Worm (Caenorhabditis elegans) whole organism, L1 larva: ENCODE measurements around the gene srsx-22.
A peak's percentile ranks its signal among the peaks of the same experiment; 100 is the strongest.

ENCODE experiments used
- C04F5.9 ChIP-seq: sonication (generic microtip); optimal IDR thresholded peaks from 2 replicates; lab custom pipeline; 2016; ENCODE audit warnings: missing genetic modification characterization, missing compliant biosample characterization
- C34B4.2 ChIP-seq: sonication (generic microtip); optimal IDR thresholded peaks from 2 replicates; lab custom pipeline; 2017; ENCODE audit warnings: mild to moderate bottlenecking, missing genetic modification characterization, missing compliant biosample characterization
- Y116A8C.19 ChIP-seq: sonication (generic microtip); optimal IDR thresholded peaks from 2 replicates; lab custom pipeline; 2016; ENCODE audit warnings: missing compliant biosample characterization, missing genetic modification characterization, borderline replicate concordance
- aha-1 ChIP-seq: fragments of 150-350 bp; optimal IDR thresholded peaks from 2 replicates; lab custom pipeline; 2014; ENCODE audit warnings: missing biosample characterization, missing genetic modification characterization
- alr-1 ChIP-seq: fragments of 200-800 bp; sonication (Bioruptor generic); optimal IDR thresholded peaks from 2 replicates; lab custom pipeline; 2018; ENCODE audit warnings: borderline replicate concordance, mild to moderate bottlenecking, missing genetic modification characterization, missing compliant biosample characterization
- ama-1 ChIP-seq: fragments of 150-350 bp; optimal IDR thresholded peaks from 2 replicates; lab custom pipeline; 2014
- blmp-1 ChIP-seq: fragments of 150-350 bp; optimal IDR thresholded peaks from 2 replicates; lab custom pipeline; 2014; ENCODE audit warnings: missing biosample characterization, missing genetic modification characterization
- ceh-63 ChIP-seq: fragments of 200-800 bp; sonication (Bioruptor generic); optimal IDR thresholded peaks from 2 replicates; lab custom pipeline; 2018; ENCODE audit warnings: mild to moderate bottlenecking, missing genetic modification characterization, missing compliant biosample characterization
- ceh-82 ChIP-seq, 3 experiments: fragments of 150-350 bp in 1 of 3; sonication (generic microtip) in 2 of 3; optimal IDR thresholded peaks; 2 replicates each; lab custom pipeline; 2014 to 2017; ENCODE audit warnings: missing biosample characterization in 3 of 3, missing genetic modification characterization in 3 of 3
- ceh-88 ChIP-seq: fragments of 200-800 bp; sonication (Bioruptor generic); IDR thresholded peaks from 2 replicates; pipeline ENCODE4 v1.3.6; 2022; ENCODE audit warnings: missing genetic modification characterization, missing compliant biosample characterization
- ces-1 ChIP-seq: fragments of 150-350 bp; optimal IDR thresholded peaks from 2 replicates; lab custom pipeline; 2014; ENCODE audit warnings: missing biosample characterization, missing genetic modification reagents, missing genetic modification characterization
- dsc-1 ChIP-seq: sonication (generic microtip); optimal IDR thresholded peaks from 2 replicates; lab custom pipeline; 2016; ENCODE audit warnings: mild to moderate bottlenecking, missing genetic modification characterization, missing compliant biosample characterization
- egl-27 ChIP-seq, 2 experiments: fragments of 150-350 bp in 1 of 2; sonication (generic microtip); optimal IDR thresholded peaks; 3 replicates each; lab custom pipeline; 2017 to 2018; ENCODE audit warnings: missing biosample characterization in 2 of 2, missing genetic modification characterization in 2 of 2, missing genetic modification reagents in 2 of 2
- elt-2 ChIP-seq: sonication (generic microtip); optimal IDR thresholded peaks from 2 replicates; lab custom pipeline; 2016; ENCODE audit warnings: missing genetic modification characterization, mild to moderate bottlenecking, inconsistent platforms, missing compliant biosample characterization, missing genetic modification reagents
- elt-3 ChIP-seq, 6 experiments: fragments of 150-350 bp in 1 of 6; sonication (generic microtip); optimal IDR thresholded peaks; 2 replicates each; lab custom pipeline; 2017 to 2018; ENCODE audit warnings: missing biosample characterization in 6 of 6, missing genetic modification characterization in 6 of 6, inconsistent platforms in 1 of 6
- fkh-10 ChIP-seq: sonication (generic microtip); optimal IDR thresholded peaks from 2 replicates; lab custom pipeline; 2017; ENCODE audit warnings: missing biosample characterization, missing genetic modification reagents, missing genetic modification characterization
- fkh-4 ChIP-seq: sonication (generic microtip); optimal IDR thresholded peaks from 2 replicates; lab custom pipeline; 2016; ENCODE audit warnings: missing compliant biosample characterization, missing genetic modification characterization, borderline replicate concordance
- fos-1 ChIP-seq: fragments of 150-350 bp; optimal IDR thresholded peaks from 2 replicates; lab custom pipeline; 2014; ENCODE audit warnings: missing biosample characterization, missing genetic modification characterization
- grh-1 ChIP-seq: fragments of 200-800 bp; sonication (Bioruptor generic); IDR thresholded peaks from 2 replicates; pipeline ENCODE4 v1.3.6; 2022; ENCODE audit warnings: missing genetic modification reagents, missing genetic modification characterization, missing compliant biosample characterization
- hlh-17 ChIP-seq: fragments of 200-800 bp; sonication (Bioruptor generic); optimal IDR thresholded peaks from 2 replicates; lab custom pipeline; 2018; ENCODE audit warnings: missing genetic modification characterization, mild to moderate bottlenecking, missing compliant biosample characterization, moderate library complexity, borderline replicate concordance
- lin-13 ChIP-seq: fragments of 150-350 bp; optimal IDR thresholded peaks from 2 replicates; lab custom pipeline; 2014; ENCODE audit warnings: missing biosample characterization, missing genetic modification reagents, missing genetic modification characterization
- lin-14 ChIP-seq: fragments of 200-800 bp; sonication (Bioruptor generic); optimal IDR thresholded peaks from 2 replicates; lab custom pipeline; 2018; ENCODE audit warnings: mild to moderate bottlenecking, missing genetic modification characterization, moderate library complexity, missing compliant biosample characterization
- lin-15B ChIP-seq: fragments of 150-350 bp; sonication (generic microtip); optimal IDR thresholded peaks from 3 replicates; lab custom pipeline; 2014; ENCODE audit warnings: missing biosample characterization, missing genetic modification characterization
- lin-35 ChIP-seq, 2 experiments: fragments of 150-350 bp; optimal IDR thresholded peaks; 2 replicates each; lab custom pipeline; 2014; ENCODE audit warnings: missing biosample characterization in 2 of 2, missing genetic modification characterization in 2 of 2, missing genetic modification reagents in 2 of 2
- lin-39 ChIP-seq: fragments of 150-350 bp; optimal IDR thresholded peaks from 2 replicates; lab custom pipeline; 2014; ENCODE audit warnings: missing biosample characterization, missing genetic modification reagents, missing genetic modification characterization
- lsy-2 ChIP-seq, 2 experiments: fragments of 150-350 bp; optimal IDR thresholded peaks; 2 replicates each; lab custom pipeline; 2014; ENCODE audit warnings: missing biosample characterization in 2 of 2, missing genetic modification characterization in 2 of 2
- mab-9 ChIP-seq: fragments of 200-800 bp; sonication (Bioruptor generic); IDR thresholded peaks from 2 replicates; pipeline ENCODE4 v1.3.6; 2022; ENCODE audit warnings: missing genetic modification reagents, missing genetic modification characterization, missing compliant biosample characterization
- mef-2 ChIP-seq: fragments of 150-350 bp; optimal IDR thresholded peaks from 2 replicates; lab custom pipeline; 2014; ENCODE audit warnings: missing biosample characterization, missing genetic modification characterization
- mep-1 ChIP-seq: fragments of 150-350 bp; optimal IDR thresholded peaks from 2 replicates; lab custom pipeline; 2014; ENCODE audit warnings: missing biosample characterization, missing genetic modification characterization
- nhr-237 ChIP-seq: fragments of 150-350 bp; optimal IDR thresholded peaks from 2 replicates; lab custom pipeline; 2014; ENCODE audit warnings: missing biosample characterization, missing genetic modification characterization
- nhr-47 ChIP-seq: sonication (generic microtip); optimal IDR thresholded peaks from 2 replicates; lab custom pipeline; 2016; ENCODE audit warnings: mild to moderate bottlenecking, missing genetic modification characterization, moderate library complexity, missing compliant biosample characterization
- nhr-71 ChIP-seq: sonication (generic microtip); optimal IDR thresholded peaks from 2 replicates; lab custom pipeline; 2016; ENCODE audit warnings: mild to moderate bottlenecking, missing genetic modification characterization, moderate library complexity, missing compliant biosample characterization
- nhr-76 ChIP-seq: sonication (generic microtip); optimal IDR thresholded peaks from 2 replicates; lab custom pipeline; 2017; ENCODE audit warnings: missing biosample characterization, missing genetic modification characterization
- nhr-84 ChIP-seq: sonication (generic microtip); optimal IDR thresholded peaks from 2 replicates; lab custom pipeline; 2017; ENCODE audit warnings: missing biosample characterization, missing genetic modification characterization
- nhr-90 ChIP-seq: sonication (generic microtip); optimal IDR thresholded peaks from 2 replicates; lab custom pipeline; 2016; ENCODE audit warnings: mild to moderate bottlenecking, missing genetic modification characterization, missing compliant biosample characterization; ENCODE audit not compliant: poor library complexity
- pax-3 ChIP-seq: fragments of 200-800 bp; sonication (Bioruptor generic); optimal IDR thresholded peaks from 2 replicates; lab custom pipeline; 2018; ENCODE audit warnings: mild to moderate bottlenecking, missing genetic modification characterization, moderate library complexity, missing compliant biosample characterization
- pqm-1 ChIP-seq: sonication (generic microtip); optimal IDR thresholded peaks from 3 replicates; lab custom pipeline; 2017; ENCODE audit warnings: missing biosample characterization, missing genetic modification characterization
- skn-1 ChIP-seq: fragments of 150-350 bp; optimal IDR thresholded peaks from 2 replicates; lab custom pipeline; 2014; ENCODE audit warnings: missing biosample characterization, missing genetic modification characterization
- snu-23 ChIP-seq: sonication (generic microtip); optimal IDR thresholded peaks from 2 replicates; lab custom pipeline; 2016; ENCODE audit warnings: missing genetic modification characterization, missing compliant biosample characterization
- sox-4 ChIP-seq: sonication (generic microtip); optimal IDR thresholded peaks from 2 replicates; lab custom pipeline; 2016; ENCODE audit warnings: missing genetic modification characterization, missing compliant biosample characterization
- sptf-1 ChIP-seq: fragments of 150-350 bp; optimal IDR thresholded peaks from 2 replicates; lab custom pipeline; 2014; ENCODE audit warnings: missing biosample characterization, missing genetic modification characterization
- sup-37 ChIP-seq: fragments of 200-800 bp; sonication (Bioruptor generic); optimal IDR thresholded peaks from 2 replicates; lab custom pipeline; 2018; ENCODE audit warnings: mild to moderate bottlenecking, missing genetic modification characterization, missing compliant biosample characterization
- swsn-7 ChIP-seq: sonication (generic microtip); optimal IDR thresholded peaks from 2 replicates; lab custom pipeline; 2016; ENCODE audit warnings: missing genetic modification characterization, missing compliant biosample characterization
- tbx-2 ChIP-seq: sonication (generic microtip); optimal IDR thresholded peaks from 2 replicates; lab custom pipeline; 2016; ENCODE audit warnings: missing genetic modification characterization, missing compliant biosample characterization
- tlp-1 ChIP-seq: fragments of 150-350 bp; optimal IDR thresholded peaks from 2 replicates; lab custom pipeline; 2014; ENCODE audit warnings: missing biosample characterization, missing genetic modification characterization
- unc-130 ChIP-seq: fragments of 150-350 bp; optimal IDR thresholded peaks from 2 replicates; lab custom pipeline; 2017; ENCODE audit warnings: missing biosample characterization, missing genetic modification characterization, inconsistent platforms
- unc-62 ChIP-seq: fragments of 150-350 bp; optimal IDR thresholded peaks from 2 replicates; lab custom pipeline; 2014; ENCODE audit warnings: missing biosample characterization, missing genetic modification reagents, missing genetic modification characterization
- unc-86 ChIP-seq: sonication (generic microtip); optimal IDR thresholded peaks from 2 replicates; lab custom pipeline; 2016; ENCODE audit warnings: missing genetic modification characterization, missing compliant biosample characterization
- unc-98 ChIP-seq: fragments of 200-800 bp; sonication (Bioruptor generic); IDR thresholded peaks from 2 replicates; pipeline ENCODE4 v1.3.6; 2022; ENCODE audit warnings: missing genetic modification characterization, missing compliant biosample characterization
- vab-15 ChIP-seq: sonication (generic microtip); optimal IDR thresholded peaks from 2 replicates; lab custom pipeline; 2017; ENCODE audit warnings: missing genotype, mild to moderate bottlenecking, missing genetic modification characterization, missing compliant biosample characterization
- xbp-1 ChIP-seq: sonication (generic microtip); optimal IDR thresholded peaks from 2 replicates; lab custom pipeline; 2016; ENCODE audit warnings: missing genetic modification characterization, missing compliant biosample characterization
- zip-4 ChIP-seq: fragments of 200-800 bp; sonication (Bioruptor generic); optimal IDR thresholded peaks from 2 replicates; lab custom pipeline; 2018; ENCODE audit warnings: mild to moderate bottlenecking, missing genetic modification characterization, moderate library complexity, missing compliant biosample characterization
- ztf-4 ChIP-seq: fragments of 150-350 bp; optimal IDR thresholded peaks from 2 replicates; lab custom pipeline; 2014; ENCODE audit warnings: missing biosample characterization, missing genetic modification characterization

srsx-22 gene

ce11 chrV:8359113-8359564 lies 7.7 kb downstream of the srsx-22 start, which contains the start of gene mpdu-1 (continued):
- TF ChIP-seq hlh-17 (no peak), elt-2 (tag; lab: Kevin White, UChicago) (peak; percentile 77), snu-23 (GFP tag; lab: Kevin White, UChicago) (peak; percentile 76), ces-1 (GFP tag; lab: Kevin White, UChicago) (no peak), lin-13 (GFP tag; lab: Kevin White, UChicago) (peak; percentile 24), lsy-2 (tag; optimal IDR thresholded peaks at IDR 0.05; lab: Kevin White, UChicago) (peak; percentile 82 to 83), nhr-47 (tag; lab: Kevin White, UChicago) (peak; percentile 76), mef-2 (no peak), zip-4 (GFP tag; lab: Kevin White, UChicago) (peak; percentile 3), lin-39 (tag; lab: Kevin White, UChicago) (peak; percentile 61), nhr-71 (tag; lab: Kevin White, UChicago) (peak; percentile 80), ama-1 (no peak), skn-1 (peak; percentile 22), pqm-1 (tag; lab: Kevin White, UChicago) (no peak), unc-130 (tag; lab: Kevin White, UChicago) (peak; percentile 31), nhr-237 (tag; lab: Kevin White, UChicago) (no peak), elt-3 (tag; optimal IDR thresholded peaks at IDR 0.05; lab: Kevin White, UChicago) (peak in 2 of 6 experiments; percentile 32 to 69), unc-98 (GFP tag; lab: Robert Waterston, UW) (no peak), fos-1 (tag; lab: Kevin White, UChicago) (no peak), vab-15 (tag; lab: Kevin White, UChicago) (no peak), nhr-84 (no peak), mab-9 (GFP tag; lab: Robert Waterston, UW) (no peak), egl-27 (tag; optimal IDR thresholded peaks at IDR 0.05; lab: Kevin White, UChicago) (no peak), sptf-1 (tag; lab: Kevin White, UChicago) (no peak), ztf-4 (tag; lab: Kevin White, UChicago) (no peak), mep-1 (tag; lab: Kevin White, UChicago) (peak; percentile 93), unc-62 (GFP tag; lab: Kevin White, UChicago) (no peak), sup-37 (GFP tag; lab: Kevin White, UChicago) (no peak), lin-35 (GFP tag; optimal IDR thresholded peaks at IDR 0.05; lab: Kevin White, UChicago) (peak; percentile 69 to 78), fkh-4 (tag; lab: Kevin White, UChicago) (no peak), ceh-63 (GFP tag; lab: Kevin White, UChicago) (no peak), nhr-76 (tag; lab: Kevin White, UChicago) (no peak), aha-1 (tag; lab: Kevin White, UChicago) (no peak), tbx-2 (peak; percentile 74), nhr-90 (tag; lab: Kevin White, UChicago) (peak; percentile 65), tlp-1 (tag; lab: Kevin White, UChicago) (no peak), fkh-10 (GFP tag; lab: Kevin White, UChicago) (peak; percentile 5), swsn-7 (tag; lab: Kevin White, UChicago) (peak; percentile 79), xbp-1 (tag; lab: Kevin White, UChicago) (peak; percentile 85), ceh-88 (GFP tag; lab: Robert Waterston, UW) (no peak), ceh-82 (tag; optimal IDR thresholded peaks at IDR 0.05; lab: Kevin White, UChicago) (peak; percentile 53 to 83 (median 58)), C04F5.9 (tag; lab: Kevin White, UChicago) (no peak), blmp-1 (tag; lab: Kevin White, UChicago) (peak; percentile 72), unc-86 (tag; lab: Kevin White, UChicago) (peak; percentile 30), alr-1 (tag; lab: Kevin White, UChicago) (no peak), pax-3 (no peak), Y116A8C.19 (no peak), lin-14 (GFP tag; lab: Kevin White, UChicago) (no peak), grh-1 (GFP tag; lab: Robert Waterston, UW) (peak; percentile 34; the same call in 1 of the 2 replicates), C34B4.2 (tag; lab: Kevin White, UChicago) (no peak), sox-4 (tag; lab: Kevin White, UChicago) (peak; percentile 13), dsc-1 (peak; percentile 71), lin-15B (tag; lab: Kevin White, UChicago) (peak; percentile 8)
